Fruit fly (Drosophila melanogaster): ENCODE data around the gene Sod1.

The Sod1 gene

dm6 chr3L:11091943-11092609 lies 21.5 kb downstream of the Sod1 start:
- TF ChIP-seq Sin3A (optimal IDR thresholded peaks at IDR 0.05) (no peak), ttk (optimal IDR thresholded peaks at IDR 0.05) (no peak), psq (optimal IDR thresholded peaks at IDR 0.05) (no peak), h (optimal IDR thresholded peaks at IDR 0.05) (no peak), insv (optimal IDR thresholded peaks at IDR 0.05) (no peak), Myc (optimal IDR thresholded peaks at IDR 0.05) (no peak)

- TF ChIP-seq h (optimal IDR thresholded peaks at IDR 0.05) (no peak), Sin3A (optimal IDR thresholded peaks at IDR 0.05) (no peak), psq (optimal IDR thresholded peaks at IDR 0.05) (no peak), ttk (optimal IDR thresholded peaks at IDR 0.05) (no peak), Myc (optimal IDR thresholded peaks at IDR 0.05) (no peak), insv (optimal IDR thresholded peaks at IDR 0.05) (no peak)
These were observed 23.6 kb downstream of the Sod1 start for dm6 chr3L:11089805-11090440.

- no peak for TF ChIP-seq Sin3A (optimal IDR thresholded peaks at IDR 0.05)
- TF ChIP-seq h (optimal IDR thresholded peaks at IDR 0.05) = no peak
- TF ChIP-seq ttk (optimal IDR thresholded peaks at IDR 0.05) = no peak
- TF ChIP-seq Myc (optimal IDR thresholded peaks at IDR 0.05) = no peak
- no peak for TF ChIP-seq psq (optimal IDR thresholded peaks at IDR 0.05)
- no peak for TF ChIP-seq insv (optimal IDR thresholded peaks at IDR 0.05)
These were observed 27.7 kb downstream of the Sod1 start for dm6 chr3L:11085810-11086209.

dm6 chr3L:11084557-11085231 lies 28.8 kb downstream of the Sod1 start:
- no peak for TF ChIP-seq insv (optimal IDR thresholded peaks at IDR 0.05)
- no peak for TF ChIP-seq Myc (optimal IDR thresholded peaks at IDR 0.05)
- no peak for TF ChIP-seq ttk (optimal IDR thresholded peaks at IDR 0.05)
- no peak for TF ChIP-seq Sin3A (optimal IDR thresholded peaks at IDR 0.05)
- no peak for TF ChIP-seq psq (optimal IDR thresholded peaks at IDR 0.05)
- no peak for TF ChIP-seq h (optimal IDR thresholded peaks at IDR 0.05)

dm6 chr3L:11083605-11084004 lies 29.9 kb downstream of the Sod1 start:
- TF ChIP-seq psq (optimal IDR thresholded peaks at IDR 0.05) = no peak
- TF ChIP-seq insv (optimal IDR thresholded peaks at IDR 0.05) = no peak
- no peak for TF ChIP-seq Myc (optimal IDR thresholded peaks at IDR 0.05)
- TF ChIP-seq h (optimal IDR thresholded peaks at IDR 0.05) = no peak
- no peak for TF ChIP-seq Sin3A (optimal IDR thresholded peaks at IDR 0.05)
- no peak for TF ChIP-seq ttk (optimal IDR thresholded peaks at IDR 0.05)

dm6 chr3L:11074043-11074853 lies 39.3 kb downstream of the Sod1 start, which contains the start of the genes Pfdn2 and Noc1:
Gene Pfdn2, minus strand, starts transcription at chr3L:11074388.
Gene Noc1, plus strand, starts transcription at chr3L:11074769.
- TF ChIP-seq insv (optimal IDR thresholded peaks at IDR 0.05) (no peak), Myc (optimal IDR thresholded peaks at IDR 0.05) (no peak), h (optimal IDR thresholded peaks at IDR 0.05) (no peak), Sin3A (optimal IDR thresholded peaks at IDR 0.05) (no peak), psq (optimal IDR thresholded peaks at IDR 0.05) (no peak), ttk (optimal IDR thresholded peaks at IDR 0.05) (no peak)

- TF ChIP-seq ttk (optimal IDR thresholded peaks at IDR 0.05) (no peak), psq (optimal IDR thresholded peaks at IDR 0.05) (no peak), Sin3A (optimal IDR thresholded peaks at IDR 0.05) (no peak)
These were observed 42.5 kb downstream of the Sod1 start for dm6 chr3L:11071057-11071456.

dm6 chr3L:11070372-11070854 lies 43.1 kb downstream of the Sod1 start, which contains the start of gene Mocs1:
Gene Mocs1, plus strand, starts transcription at chr3L:11070526.
- no peak for TF ChIP-seq Myc (optimal IDR thresholded peaks at IDR 0.05)
- no peak for TF ChIP-seq insv (optimal IDR thresholded peaks at IDR 0.05)
- TF ChIP-seq h (optimal IDR thresholded peaks at IDR 0.05) = no peak
- TF ChIP-seq Sin3A (optimal IDR thresholded peaks at IDR 0.05) = no peak
- no peak for TF ChIP-seq ttk (optimal IDR thresholded peaks at IDR 0.05)
- no peak for TF ChIP-seq psq (optimal IDR thresholded peaks at IDR 0.05)

dm6 chr3L:11069764-11070163 lies 43.8 kb downstream of the Sod1 start, which contains the start of gene CG6310:
Gene CG6310, minus strand, starts transcription at chr3L:11069864.
- TF ChIP-seq ttk (optimal IDR thresholded peaks at IDR 0.05) = no peak
- no peak for TF ChIP-seq psq (optimal IDR thresholded peaks at IDR 0.05)
- no peak for TF ChIP-seq Sin3A (optimal IDR thresholded peaks at IDR 0.05)
- no peak for TF ChIP-seq Myc (optimal IDR thresholded peaks at IDR 0.05)
- TF ChIP-seq insv (optimal IDR thresholded peaks at IDR 0.05) = no peak
- no peak for TF ChIP-seq h (optimal IDR thresholded peaks at IDR 0.05)

dm6 chr3L:11065850-11066249 lies 47.7 kb downstream of the Sod1 start:
- TF ChIP-seq psq (optimal IDR thresholded peaks at IDR 0.05) = no peak
- no peak for TF ChIP-seq ttk (optimal IDR thresholded peaks at IDR 0.05)
- TF ChIP-seq Myc (optimal IDR thresholded peaks at IDR 0.05) = no peak
- no peak for TF ChIP-seq h (optimal IDR thresholded peaks at IDR 0.05)
- no peak for TF ChIP-seq Sin3A (optimal IDR thresholded peaks at IDR 0.05)
- TF ChIP-seq insv (optimal IDR thresholded peaks at IDR 0.05) = no peak

- no peak for TF ChIP-seq Myc (optimal IDR thresholded peaks at IDR 0.05)
- TF ChIP-seq insv (optimal IDR thresholded peaks at IDR 0.05) = no peak
- no peak for TF ChIP-seq h (optimal IDR thresholded peaks at IDR 0.05)
- no peak for TF ChIP-seq Sin3A (optimal IDR thresholded peaks at IDR 0.05)
- no peak for TF ChIP-seq psq (optimal IDR thresholded peaks at IDR 0.05)
- no peak for TF ChIP-seq ttk (optimal IDR thresholded peaks at IDR 0.05)
These were observed 48.9 kb downstream of the Sod1 start, which contains the start of the genes CG32075, CG45101 and SuUR for dm6 chr3L:11064689-11065088. Gene CG32075, minus strand, starts transcription at chr3L:11064941. Gene CG45101, plus strand, starts transcription at chr3L:11064991. Gene SuUR, plus strand, starts transcription at chr3L:11064991.
